Fruit fly (Drosophila melanogaster): Measurements from ENCODE around the gene CG31221.

- TF ChIP-seq CTCF (optimal IDR thresholded peaks at IDR 0.05): no peak
- no peak for TF ChIP-seq CG8478 (optimal IDR thresholded peaks at IDR 0.05)
Measured at dm6 chr3R:19411371-19411770, 1.1 kb upstream of the CG31221 start.
